Worm (Caenorhabditis elegans): ENCODE results near the gene F59B10.4.
A peak's percentile ranks its signal among the peaks of the same experiment; 100 is the strongest.

Gene F59B10.4

ce11 chrII:10563368-10563767 is 44.5 kb upstream of the F59B10.4 start, which contains the start of gene cdc-48.1 (continued):
- TF ChIP-seq madf-6 (GFP tag; IDR thresholded peaks at IDR 0.05) (peak; percentile 99), attf-3 (GFP tag; conservative IDR thresholded peaks at IDR 0.05) (peak; percentile 94), lin-40 (tag; optimal IDR thresholded peaks at IDR 0.05) (peak; percentile 99), tbp1 (GFP tag; optimal IDR thresholded peaks at IDR 0.05) (peak; percentile 83), hmg-20 (GFP tag; IDR thresholded peaks at IDR 0.05) (peak; percentile 95), F10E7.11 (tag; optimal IDR thresholded peaks at IDR 0.05) (peak; percentile 87), mes-4 (tag; optimal IDR thresholded peaks at IDR 0.05) (peak; percentile 86), repo-1 (tag; optimal IDR thresholded peaks at IDR 0.05) (peak; percentile 98), egrh-3 (GFP tag; IDR thresholded peaks at IDR 0.05) (peak; percentile 64; the same call in 1 of the 2 replicates), dox-1 (GFP tag; IDR thresholded peaks at IDR 0.05) (peak; percentile 100), T26A5.8 (tag; optimal IDR thresholded peaks at IDR 0.05) (peak; percentile 56), nfya-1 (tag; optimal IDR thresholded peaks at IDR 0.05; ENCODE audit: borderline replicate concordance, insufficient read depth) (no peak), mxl-1 (tag; optimal IDR thresholded peaks at IDR 0.05) (no peak), ekl-4 (GFP tag; IDR thresholded peaks at IDR 0.05) (peak; percentile 99), dpl-1 (GFP tag; optimal IDR thresholded peaks at IDR 0.05) (peak; percentile 100), him-1 (tag; optimal IDR thresholded peaks at IDR 0.05) (peak; percentile 97), rpc-1 (optimal IDR thresholded peaks at IDR 0.05) (peak; percentile 18), rpc-1 (tag; optimal IDR thresholded peaks at IDR 0.05) (peak; percentile 14), hsf-1 (GFP tag; IDR thresholded peaks at IDR 0.05) (peak; percentile 94), bed-2 (GFP tag; IDR thresholded peaks at IDR 0.05) (peak; percentile 95), F22D6.2 (tag; optimal IDR thresholded peaks at IDR 0.05) (peak; percentile 95), madf-3 (GFP tag; IDR thresholded peaks at IDR 0.05) (peak; percentile 98), unc-62 (GFP tag; optimal IDR thresholded peaks at IDR 0.05) (peak; percentile 98), attf-5 (GFP tag; optimal IDR thresholded peaks at IDR 0.05) (peak; percentile 100), snpc-3.4 (tag; optimal IDR thresholded peaks at IDR 0.05) (peak; percentile 99), ztf-18 (tag; optimal IDR thresholded peaks at IDR 0.05) (peak; percentile 89), let-526 (GFP tag; IDR thresholded peaks at IDR 0.05) (peak; percentile 98), B0336.3 (GFP tag; IDR thresholded peaks at IDR 0.05) (peak; percentile 98), Y56A3A.18 (GFP tag; IDR thresholded peaks at IDR 0.05) (peak; percentile 97), lin-35 (GFP tag; optimal IDR thresholded peaks at IDR 0.05) (peak; percentile 98 to 100 (median 100)), tlf-1 (GFP tag; optimal IDR thresholded peaks at IDR 0.05) (peak; percentile 100), Y79H2A.3 (GFP tag; conservative IDR thresholded peaks at IDR 0.05) (peak; percentile 96), sea-2 (GFP tag; IDR thresholded peaks at IDR 0.05) (peak; percentile 83; the same call in 1 of the 2 replicates), let-607 (tag; optimal IDR thresholded peaks at IDR 0.05) (peak; percentile 98), F39B2.1 (GFP tag; IDR thresholded peaks at IDR 0.05) (peak; percentile 94), ztf-3 (GFP tag; optimal IDR thresholded peaks at IDR 0.05) (peak; percentile 96), hrde-1 (tag; optimal IDR thresholded peaks at IDR 0.05; ENCODE audit: borderline replicate concordance) (peak; percentile 96), ztf-6 (GFP tag; IDR thresholded peaks at IDR 0.05) (peak; percentile 99), F55B11.4 (tag; optimal IDR thresholded peaks at IDR 0.05; ENCODE audit: borderline replicate concordance, insufficient read depth) (no peak), ztf-26 (tag; optimal IDR thresholded peaks at IDR 0.05) (peak; percentile 99), athp-1 (tag; optimal IDR thresholded peaks at IDR 0.05) (peak; percentile 100), unc-130 (GFP tag; optimal IDR thresholded peaks at IDR 0.05) (peak; percentile 98), F23B12.7 (tag; optimal IDR thresholded peaks at IDR 0.05; ENCODE audit: insufficient read depth) (peak; percentile 99), snpc-4 (GFP tag; optimal IDR thresholded peaks at IDR 0.05) (peak; percentile 91), snpc-4 (tag; optimal IDR thresholded peaks at IDR 0.05) (peak; percentile 92 to 95 (median 93)), ztf-25 (GFP tag; IDR thresholded peaks at IDR 0.05) (peak; percentile 94), nfya-2 (GFP tag; IDR thresholded peaks at IDR 0.05) (peak; percentile 94), ccch-3 (GFP tag; optimal IDR thresholded peaks at IDR 0.05) (peak; percentile 84), bed-1 (GFP tag; IDR thresholded peaks at IDR 0.05) (peak; percentile 91)
